Worm (Caenorhabditis elegans): ENCODE data around the gene uvs-1.

ce11 chrV:7819585-7819984 lies 15.6 kb upstream of the uvs-1 start:
- no peak for TF ChIP-seq bed-2 (GFP tag; IDR thresholded peaks at IDR 0.05)
- no peak for TF ChIP-seq sea-2 (GFP tag; IDR thresholded peaks at IDR 0.05)
- TF ChIP-seq unc-62 (GFP tag; optimal IDR thresholded peaks at IDR 0.05), result no peak
- TF ChIP-seq ZK185.1 (tag; optimal IDR thresholded peaks at IDR 0.05; ENCODE audit: poor library complexity, severe bottlenecking), result no peak
- no peak for TF ChIP-seq madf-3 (GFP tag; IDR thresholded peaks at IDR 0.05)
- no peak for TF ChIP-seq zfh-2 (GFP tag; conservative IDR thresholded peaks at IDR 0.05)
- no peak for TF ChIP-seq K12H6.12 (tag; optimal IDR thresholded peaks at IDR 0.05)
